Worm (Caenorhabditis elegans) whole organism, L2 larva: ENCODE data around the gene tbc-16.

ENCODE experiments used
- C34F6.9 ChIP-seq: fragments of 150-350 bp; optimal IDR thresholded peaks from 2 replicates; lab custom pipeline; 2014; ENCODE audit warnings: missing biosample characterization, missing genetic modification characterization
- F13H6.1 ChIP-seq: sonication (generic microtip); optimal IDR thresholded peaks from 2 replicates; lab custom pipeline; 2016; ENCODE audit warnings: missing genetic modification characterization, missing compliant biosample characterization
- R02D3.7 ChIP-seq: fragments of 150-350 bp; optimal IDR thresholded peaks from 2 replicates; lab custom pipeline; 2014; ENCODE audit warnings: missing biosample characterization, missing genetic modification characterization
- Y55F3AM.14 ChIP-seq: fragments of 200-800 bp; sonication (Bioruptor generic); optimal IDR thresholded peaks from 2 replicates; lab custom pipeline; 2018; ENCODE audit warnings: mild to moderate bottlenecking, missing genetic modification characterization, missing compliant biosample characterization
- ZK546.5 ChIP-seq: sonication (generic microtip); optimal IDR thresholded peaks from 2 replicates; lab custom pipeline; 2017; ENCODE audit warnings: missing biosample characterization, missing genetic modification characterization
- ama-1 ChIP-seq: fragments of 150-350 bp; optimal IDR thresholded peaks from 2 replicates; lab custom pipeline; 2018; ENCODE audit warnings: inconsistent platforms
- crh-2 ChIP-seq: sonication (generic microtip); optimal IDR thresholded peaks from 2 replicates; lab custom pipeline; 2017; ENCODE audit warnings: missing biosample characterization, missing genetic modification characterization
- dmd-4 ChIP-seq: sonication (generic microtip); optimal IDR thresholded peaks from 2 replicates; lab custom pipeline; 2017; ENCODE audit warnings: missing biosample characterization, missing genetic modification characterization
- egl-27 ChIP-seq: sonication (generic microtip); optimal IDR thresholded peaks from 3 replicates; lab custom pipeline; 2017; ENCODE audit warnings: missing biosample characterization, missing genetic modification reagents, missing genetic modification characterization
- elt-1 ChIP-seq: fragments of 150-350 bp; optimal IDR thresholded peaks from 2 replicates; lab custom pipeline; 2014; ENCODE audit warnings: missing biosample characterization, missing genetic modification characterization
- lin-11 ChIP-seq: fragments of 150-350 bp; sonication (generic microtip); optimal IDR thresholded peaks from 2 replicates; lab custom pipeline; 2014; ENCODE audit warnings: missing biosample characterization, missing genetic modification characterization, inconsistent platforms, mixed read lengths
- lin-39 ChIP-seq: fragments of 150-350 bp; optimal IDR thresholded peaks from 2 replicates; lab custom pipeline; 2014; ENCODE audit warnings: missing biosample characterization, missing genetic modification reagents, missing genetic modification characterization
- lsy-2 ChIP-seq, 2 experiments: fragments of 150-350 bp in 1 of 2; sonication (generic microtip) in 1 of 2; optimal IDR thresholded peaks; 2 replicates each; lab custom pipeline; 2014 to 2017; ENCODE audit warnings: missing biosample characterization in 2 of 2, missing genetic modification characterization in 2 of 2
- mab-5 ChIP-seq: fragments of 150-350 bp; optimal IDR thresholded peaks from 2 replicates; lab custom pipeline; 2014; ENCODE audit warnings: missing biosample characterization, missing genetic modification characterization
- mbf-1 ChIP-seq: sonication (generic microtip); optimal IDR thresholded peaks from 2 replicates; lab custom pipeline; 2017; ENCODE audit warnings: missing biosample characterization, missing genetic modification characterization
- nhr-10 ChIP-seq: sonication (generic microtip); optimal IDR thresholded peaks from 2 replicates; lab custom pipeline; 2017; ENCODE audit warnings: missing biosample characterization, missing genetic modification characterization
- nhr-12 ChIP-seq: fragments of 150-350 bp; optimal IDR thresholded peaks from 2 replicates; lab custom pipeline; 2014; ENCODE audit warnings: missing biosample characterization, missing genetic modification characterization
- nhr-129 ChIP-seq: fragments of 150-350 bp; optimal IDR thresholded peaks from 2 replicates; lab custom pipeline; 2014; ENCODE audit warnings: missing biosample characterization, missing genetic modification characterization
- nhr-21 ChIP-seq: fragments of 150-350 bp; optimal IDR thresholded peaks from 2 replicates; lab custom pipeline; 2014; ENCODE audit warnings: missing biosample characterization, missing genetic modification characterization
- nhr-237 ChIP-seq: fragments of 150-350 bp; optimal IDR thresholded peaks from 2 replicates; lab custom pipeline; 2014; ENCODE audit warnings: missing biosample characterization, missing genetic modification characterization
- nhr-25 ChIP-seq: fragments of 150-350 bp; sonication (generic microtip); optimal IDR thresholded peaks from 3 replicates; lab custom pipeline; 2014; ENCODE audit warnings: missing biosample characterization, missing genetic modification characterization
- nhr-77 ChIP-seq: fragments of 150-350 bp; optimal IDR thresholded peaks from 2 replicates; lab custom pipeline; 2014; ENCODE audit warnings: missing biosample characterization, missing genetic modification characterization
- sem-4 ChIP-seq: fragments of 150-350 bp; optimal IDR thresholded peaks from 2 replicates; lab custom pipeline; 2014; ENCODE audit warnings: missing biosample characterization, missing genetic modification reagents, missing genetic modification characterization
- skn-1 ChIP-seq: sonication (generic microtip); optimal IDR thresholded peaks from 2 replicates; lab custom pipeline; 2017; ENCODE audit warnings: missing biosample characterization, missing genetic modification characterization
- sma-3 ChIP-seq: sonication (generic microtip); optimal IDR thresholded peaks from 2 replicates; lab custom pipeline; 2016; ENCODE audit warnings: missing genetic modification reagents, missing genetic modification characterization, missing compliant biosample characterization
- sma-9 ChIP-seq, 2 experiments: fragments of 150-350 bp in 1 of 2; sonication (generic microtip) in 1 of 2; optimal IDR thresholded peaks; 2 replicates each; lab custom pipeline; 2014 to 2016; ENCODE audit warnings: missing genetic modification characterization in 2 of 2, mild to moderate bottlenecking in 1 of 2, missing biosample characterization in 1 of 2, missing compliant biosample characterization in 1 of 2, missing genetic modification reagents in 1 of 2, moderate library complexity in 1 of 2
- snpc-4 ChIP-seq: fragments of 150-350 bp; optimal IDR thresholded peaks from 2 replicates; lab custom pipeline; 2014; ENCODE audit warnings: missing biosample characterization, missing genetic modification characterization
- unc-55 ChIP-seq: fragments of 150-350 bp; sonication (generic microtip); optimal IDR thresholded peaks from 3 replicates; lab custom pipeline; 2014; ENCODE audit warnings: missing biosample characterization, missing genetic modification reagents, missing genetic modification characterization
- unc-62 ChIP-seq: fragments of 150-350 bp; optimal IDR thresholded peaks from 2 replicates; lab custom pipeline; 2014; ENCODE audit warnings: missing biosample characterization, missing genetic modification reagents, missing genetic modification characterization
- zag-1 ChIP-seq: fragments of 150-350 bp; optimal IDR thresholded peaks from 2 replicates; lab custom pipeline; 2014; ENCODE audit warnings: missing biosample characterization, missing genetic modification characterization
- ztf-1 ChIP-seq: fragments of 200-800 bp; sonication (Bioruptor generic); conservative IDR thresholded peaks from 2 replicates; pipeline ENCODE4 v1.3.6; 2022; ENCODE audit warnings: missing genetic modification characterization, missing compliant biosample characterization
- ztf-11 ChIP-seq: sonication (generic microtip); optimal IDR thresholded peaks from 2 replicates; lab custom pipeline; 2017; ENCODE audit warnings: missing biosample characterization, missing genetic modification characterization
- ztf-4 ChIP-seq: fragments of 150-350 bp; optimal IDR thresholded peaks from 2 replicates; lab custom pipeline; 2014; ENCODE audit warnings: missing biosample characterization, missing genetic modification characterization

Gene tbc-16

ce11 chrX:5903896-5904295, 6.8 kb downstream of the tbc-16 start:
- TF ChIP-seq lin-11 (no peak), ZK546.5 (no peak), nhr-21 (tag; lab: Kevin White, UChicago) (no peak), Y55F3AM.14 (no peak), mbf-1 (tag; lab: Kevin White, UChicago) (no peak), dmd-4 (tag; lab: Kevin White, UChicago) (no peak), ama-1 (lab: Kevin White, UChicago) (no peak), skn-1 (tag; lab: Kevin White, UChicago) (no peak), unc-62 (GFP tag; lab: Kevin White, UChicago) (no peak), nhr-25 (tag; lab: Kevin White, UChicago) (no peak), unc-55 (no peak), ztf-1 (GFP tag; lab: Robert Waterston, UW) (no peak), nhr-77 (tag; lab: Kevin White, UChicago) (no peak), ztf-11 (tag; lab: Kevin White, UChicago) (no peak), nhr-129 (tag; lab: Kevin White, UChicago) (no peak)

ce11 chrX:5904603-5905081, 7.5 kb downstream of the tbc-16 start, which contains the start of gene nlp-49:
Gene nlp-49, plus strand, starts transcription at chrX:5904653.
- no peak for TF ChIP-seq ztf-4 (tag; lab: Kevin White, UChicago)
- TF ChIP-seq nhr-237: no peak
- TF ChIP-seq nhr-77 (tag; lab: Kevin White, UChicago): no peak
- TF ChIP-seq sem-4: no peak
- no peak for TF ChIP-seq ztf-1 (GFP tag; lab: Robert Waterston, UW)
- TF ChIP-seq elt-1: no peak
- no peak for TF ChIP-seq sma-3 (GFP tag; lab: Kevin White, UChicago)
- TF ChIP-seq skn-1 (tag; lab: Kevin White, UChicago): no peak
- TF ChIP-seq crh-2 (tag; lab: Kevin White, UChicago): no peak
- TF ChIP-seq dmd-4 (tag; lab: Kevin White, UChicago): no peak
- no peak for TF ChIP-seq mab-5 (tag; lab: Kevin White, UChicago)
- TF ChIP-seq lsy-2 (tag; optimal IDR thresholded peaks at IDR 0.05; lab: Kevin White, UChicago): no peak
- no peak for TF ChIP-seq zag-1 (tag; lab: Kevin White, UChicago)
- no peak for TF ChIP-seq C34F6.9 (tag; lab: Kevin White, UChicago)

DNA sequence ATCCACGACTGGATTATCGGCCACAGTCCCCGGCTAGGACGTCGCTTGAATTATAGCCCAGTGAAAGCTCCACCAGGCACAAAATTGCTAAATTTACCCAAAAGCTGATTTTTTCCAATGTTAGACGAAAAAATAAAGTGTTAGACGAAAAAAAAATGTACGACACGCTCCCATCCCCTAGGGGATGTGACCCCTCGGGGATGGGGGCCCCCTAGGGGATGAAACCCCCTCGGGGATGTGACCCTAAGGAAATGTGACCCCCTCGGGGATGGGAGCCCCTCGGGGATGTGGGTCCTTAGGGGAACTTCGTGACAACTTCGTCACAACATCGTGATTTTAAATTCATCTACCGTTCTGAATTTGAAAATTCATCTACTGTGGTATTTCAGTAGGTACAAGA, 8.6 kb downstream of the tbc-16 start:
- TF ChIP-seq nhr-25 (tag; lab: Kevin White, UChicago) (no peak), nhr-21 (tag; lab: Kevin White, UChicago) (no peak), lin-39 (no peak), ztf-4 (tag; lab: Kevin White, UChicago) (no peak), crh-2 (tag; lab: Kevin White, UChicago) (no peak), unc-62 (GFP tag; lab: Kevin White, UChicago) (no peak), ztf-1 (GFP tag; lab: Robert Waterston, UW) (no peak), nhr-10 (tag; lab: Kevin White, UChicago) (no peak), unc-55 (no peak), ama-1 (lab: Kevin White, UChicago) (no peak), lin-11 (no peak), zag-1 (tag; lab: Kevin White, UChicago) (no peak), nhr-12 (tag; lab: Kevin White, UChicago) (no peak), sma-9 (GFP tag; optimal IDR thresholded peaks at IDR 0.05; lab: Kevin White, UChicago) (no peak), sma-9 (tag; optimal IDR thresholded peaks at IDR 0.05; lab: Kevin White, UChicago) (no peak), lsy-2 (tag; optimal IDR thresholded peaks at IDR 0.05; lab: Kevin White, UChicago) (no peak), ztf-11 (tag; lab: Kevin White, UChicago) (no peak), egl-27 (tag; lab: Kevin White, UChicago) (no peak), R02D3.7 (tag; lab: Kevin White, UChicago) (no peak), snpc-4 (no peak)
- TF ChIP-seq, all 48 proteins: peak for 0

- TF ChIP-seq nhr-21 (tag; lab: Kevin White, UChicago) (no peak), F13H6.1 (tag; lab: Kevin White, UChicago) (no peak), nhr-12 (tag; lab: Kevin White, UChicago) (no peak), mbf-1 (tag; lab: Kevin White, UChicago) (no peak)
- TF ChIP-seq, all 48 proteins: peak for 0
These were observed 20.1 kb downstream of the tbc-16 start, which contains the start of gene Y23B4A.1 for ce11 chrX:5917284-5917683. Gene Y23B4A.1, minus strand, starts transcription at chrX:5917384.

DNA sequence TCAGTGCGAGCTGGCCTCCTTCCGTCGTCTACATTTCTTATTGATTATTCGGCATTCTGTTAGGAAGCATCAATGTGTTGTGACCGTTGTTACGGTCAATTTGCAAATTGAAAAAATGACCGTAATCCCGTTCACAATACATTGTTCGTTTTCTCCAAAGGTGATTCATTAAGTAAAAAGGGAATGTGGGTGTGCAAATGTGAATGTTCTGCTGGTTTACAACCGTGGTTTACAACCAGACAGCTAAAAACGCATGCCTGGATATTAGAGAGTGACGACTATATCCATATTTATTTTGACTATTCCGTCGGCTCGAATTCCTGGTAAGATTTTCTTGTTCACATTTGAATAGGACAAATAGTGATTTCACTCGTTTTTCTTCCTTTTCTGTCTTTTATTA, 22.0 kb downstream of the tbc-16 start, which contains the start of gene capa-1:
Gene capa-1 (plus strand): TSS at position 301 of the 400 bp plus-strand sequence.
- TF ChIP-seq nhr-21 (tag; lab: Kevin White, UChicago) (no peak), skn-1 (tag; lab: Kevin White, UChicago) (no peak), crh-2 (tag; lab: Kevin White, UChicago) (no peak)
- TF ChIP-seq, all 48 proteins: peak for 0
